Fruit fly (Drosophila melanogaster) whole organism, embryonic: Measurements from ENCODE around the gene CG9498.

ENCODE experiments used
- CG11093 ChIP-seq: fragments of 200-800 bp; sonication (Bioruptor generic); IDR thresholded peaks from 3 replicates; pipeline ENCODE4 v1.3.6; 2022; ENCODE audit warnings: missing biosample characterization, missing genetic modification characterization
- CG11398 ChIP-seq: fragments of 200-800 bp; sonication (Bioruptor generic); optimal IDR thresholded peaks from 2 replicates; lab custom pipeline; 2016; ENCODE audit warnings: missing biosample characterization, missing genetic modification characterization
- CG12155 ChIP-seq: fragments of 200-800 bp; sonication (Bioruptor generic); optimal IDR thresholded peaks from 3 replicates; lab custom pipeline; 2016; ENCODE audit warnings: missing biosample characterization, missing genetic modification characterization
- CG14014 ChIP-seq: fragments of 200-800 bp; sonication (Bioruptor generic); IDR thresholded peaks from 2 replicates; pipeline ENCODE4 v1.3.6; 2022; ENCODE audit warnings: missing biosample characterization, missing genetic modification characterization
- CG17359 ChIP-seq: fragments of 200-800 bp; sonication (Bioruptor generic); optimal IDR thresholded peaks from 3 replicates; lab custom pipeline; 2018; ENCODE audit warnings: missing biosample characterization, mild to moderate bottlenecking, missing genetic modification characterization, moderate library complexity
- CG18011 ChIP-seq: fragments of 200-800 bp; sonication (Bioruptor generic); optimal IDR thresholded peaks from 2 replicates; lab custom pipeline; 2017; ENCODE audit warnings: missing biosample characterization, missing genetic modification characterization, mild to moderate bottlenecking, moderate library complexity, missing genotype
- CG2116 ChIP-seq: fragments of 200-800 bp; sonication (Bioruptor generic); optimal IDR thresholded peaks from 3 replicates; lab custom pipeline; 2018; ENCODE audit warnings: missing biosample characterization, mild to moderate bottlenecking, missing genetic modification characterization
- CG2129 ChIP-seq: fragments of 200-800 bp; sonication (Bioruptor generic); IDR thresholded peaks from 2 replicates; pipeline ENCODE4 v1.3.6; 2022; ENCODE audit warnings: missing biosample characterization, missing genetic modification characterization; ENCODE audit not compliant: partially characterized antibody
- CG32767 ChIP-seq: fragments of 200-800 bp; sonication (Bioruptor generic); IDR thresholded peaks from 2 replicates; pipeline ENCODE4 v1.3.6; 2022; ENCODE audit warnings: missing biosample characterization, missing genetic modification characterization
- CG6175 ChIP-seq: fragments of 200-800 bp; sonication (Bioruptor generic); IDR thresholded peaks from 3 replicates; pipeline ENCODE4 v1.3.6; 2022; ENCODE audit warnings: missing biosample characterization, missing genetic modification characterization
- CG6791 ChIP-seq: fragments of 200-800 bp; sonication (Bioruptor generic); IDR thresholded peaks from 3 replicates; pipeline ENCODE4 v1.3.6; 2022; ENCODE audit warnings: missing biosample characterization, missing genetic modification characterization; ENCODE audit not compliant: partially characterized antibody
- Camta ChIP-seq: fragments of 200-800 bp; sonication (Bioruptor generic); optimal IDR thresholded peaks from 2 replicates; lab custom pipeline; 2016; ENCODE audit warnings: missing biosample characterization, missing genetic modification characterization
- D19A ChIP-seq: fragments of 200-800 bp; optimal IDR thresholded peaks from 3 replicates; lab custom pipeline; 2019; ENCODE audit warnings: missing biosample characterization, mild to moderate bottlenecking, missing genetic modification characterization, moderate library complexity
- Dek ChIP-seq: fragments of 200-800 bp; sonication (Bioruptor generic); optimal IDR thresholded peaks from 3 replicates; lab custom pipeline; 2019; ENCODE audit warnings: missing biosample characterization, mild to moderate bottlenecking, missing genetic modification characterization, moderate library complexity
- E2f2 ChIP-seq: fragments of 200-800 bp; sonication (Bioruptor generic); IDR thresholded peaks from 2 replicates; pipeline ENCODE4 v1.3.6; 2022; ENCODE audit warnings: missing biosample characterization, missing genetic modification characterization
- GATAe ChIP-seq: fragments of 200-800 bp; sonication (Bioruptor generic); conservative IDR thresholded peaks from 2 replicates; pipeline ENCODE4 v1.3.6; 2022; ENCODE audit warnings: missing biosample characterization, missing genetic modification characterization
- Gsc ChIP-seq: fragments of 200-800 bp; sonication (Bioruptor generic); IDR thresholded peaks from 2 replicates; pipeline ENCODE4 v1.3.6; 2022; ENCODE audit warnings: missing biosample characterization, missing genetic modification characterization
- Hand ChIP-seq: fragments of 200-800 bp; sonication (Bioruptor generic); optimal IDR thresholded peaks from 2 replicates; lab custom pipeline; 2017; ENCODE audit warnings: mild to moderate bottlenecking, missing biosample characterization, missing genetic modification reagents, missing genetic modification characterization
- Hmx ChIP-seq: fragments of 200-800 bp; sonication (Bioruptor generic); optimal IDR thresholded peaks from 2 replicates; lab custom pipeline; 2016; ENCODE audit warnings: missing biosample characterization, missing genetic modification characterization
- Kr ChIP-seq: fragments of 200-800 bp; sonication (Bioruptor generic); optimal IDR thresholded peaks from 2 replicates; lab custom pipeline; 2017; ENCODE audit warnings: missing biosample characterization, mild to moderate bottlenecking, missing genetic modification characterization
- Myb ChIP-seq: fragments of 200-800 bp; sonication (Bioruptor generic); optimal IDR thresholded peaks from 2 replicates; lab custom pipeline; 2016; ENCODE audit warnings: missing biosample characterization, missing genetic modification characterization
- Optix ChIP-seq: fragments of 200-800 bp; sonication (Bioruptor generic); IDR thresholded peaks from 3 replicates; pipeline ENCODE4 v1.3.6; 2022; ENCODE audit warnings: missing biosample characterization, missing genetic modification characterization
- Ravus ChIP-seq: fragments of 200-800 bp; sonication (Bioruptor generic); IDR thresholded peaks from 2 replicates; pipeline ENCODE4 v1.3.6; 2022; ENCODE audit warnings: missing biosample characterization, missing genetic modification characterization
- Side ChIP-seq: fragments of 200-800 bp; sonication (Bioruptor generic); optimal IDR thresholded peaks from 2 replicates; lab custom pipeline; 2016; ENCODE audit warnings: missing biosample characterization, missing genetic modification characterization
- Spps ChIP-seq: fragments of 200-800 bp; sonication (Bioruptor generic); optimal IDR thresholded peaks from 2 replicates; lab custom pipeline; 2018; ENCODE audit warnings: missing biosample characterization, mild to moderate bottlenecking, missing genetic modification characterization
- Stat92E ChIP-seq, 3 experiments: fragments of >200 bp in 2 of 3; fragments of 200-800 bp in 1 of 3; sonication (Bioruptor generic) in 1 of 3; optimal IDR thresholded peaks; 2 replicates each; lab custom pipeline; 2017 to 2019; ENCODE audit warnings: missing biosample characterization in 3 of 3, missing genetic modification characterization in 3 of 3, mild to moderate bottlenecking in 1 of 3, moderate library complexity in 1 of 3
- ci ChIP-seq: fragments of 200-800 bp; sonication (Bioruptor generic); IDR thresholded peaks from 3 replicates; pipeline ENCODE4 v1.3.6; 2022; ENCODE audit warnings: missing biosample characterization, missing genetic modification characterization
- crol ChIP-seq: fragments of 200-800 bp; sonication (Bioruptor generic); IDR thresholded peaks from 2 replicates; pipeline ENCODE4 v1.3.6; 2022; ENCODE audit warnings: missing biosample characterization, missing genetic modification characterization
- cwo ChIP-seq: fragments of 200-800 bp; sonication (Bioruptor generic); optimal IDR thresholded peaks from 3 replicates; lab custom pipeline; 2017; ENCODE audit warnings: missing biosample characterization, missing genetic modification characterization, mild to moderate bottlenecking, moderate library complexity, missing genetic modification reagents
- dysf ChIP-seq: fragments of 200-800 bp; sonication (Bioruptor generic); IDR thresholded peaks from 3 replicates; pipeline ENCODE4 v1.3.6; 2022; ENCODE audit warnings: missing biosample characterization, missing genetic modification characterization
- insv ChIP-seq, 2 experiments: fragments of 200-800 bp; sonication (Bioruptor generic); optimal IDR thresholded peaks; 3 replicates each; lab custom pipeline; 2016 to 2018; ENCODE audit warnings: missing biosample characterization in 2 of 2, missing genetic modification characterization in 2 of 2
- jing ChIP-seq: fragments of 200-800 bp; sonication (Bioruptor generic); optimal IDR thresholded peaks from 2 replicates; lab custom pipeline; 2018; ENCODE audit warnings: missing biosample characterization, mild to moderate bottlenecking, missing genetic modification characterization
- kah ChIP-seq: fragments of 200-800 bp; sonication (Bioruptor generic); optimal IDR thresholded peaks from 2 replicates; lab custom pipeline; 2018; ENCODE audit warnings: missing biosample characterization, mild to moderate bottlenecking, missing genetic modification characterization
- kni ChIP-seq: fragments of 200-800 bp; sonication (Bioruptor generic); optimal IDR thresholded peaks from 3 replicates; lab custom pipeline; 2017; ENCODE audit warnings: mild to moderate bottlenecking, missing biosample characterization, missing genetic modification reagents, missing genetic modification characterization
- knrl ChIP-seq: fragments of 200-800 bp; sonication (Bioruptor generic); IDR thresholded peaks from 3 replicates; pipeline ENCODE4 v1.3.6; 2022; ENCODE audit warnings: missing biosample characterization, missing genetic modification characterization; ENCODE audit not compliant: partially characterized antibody
- nau ChIP-seq: fragments of 200-800 bp; sonication (Bioruptor generic); optimal IDR thresholded peaks from 3 replicates; lab custom pipeline; 2017; ENCODE audit warnings: missing biosample characterization, mild to moderate bottlenecking, missing genetic modification characterization, missing genetic modification reagents
- prd ChIP-seq, 3 experiments: fragments of >200 bp in 2 of 3; fragments of 200-800 bp in 1 of 3; sonication (Bioruptor generic) in 1 of 3; optimal IDR thresholded peaks in 2 of 3; IDR thresholded peaks in 1 of 3; 2 replicates in 2 of 3; 3 replicates in 1 of 3; pipeline versions ENCODE4 v1.3.6 to Lab custom; 2017 to 2022; ENCODE audit warnings: missing biosample characterization in 1 of 3, missing genetic modification characterization in 1 of 3
- pros ChIP-seq: fragments of 200-800 bp; sonication (Bioruptor generic); optimal IDR thresholded peaks from 3 replicates; lab custom pipeline; 2019; ENCODE audit warnings: missing biosample characterization, mild to moderate bottlenecking, missing genetic modification characterization, moderate library complexity
- ro ChIP-seq: fragments of 200-800 bp; sonication (Bioruptor generic); IDR thresholded peaks from 2 replicates; pipeline ENCODE4 v1.3.6; 2022; ENCODE audit warnings: missing biosample characterization, missing genetic modification characterization
- sc ChIP-seq, 3 experiments: fragments of >200 bp in 2 of 3; fragments of 200-800 bp in 1 of 3; sonication (Bioruptor generic) in 1 of 3; optimal IDR thresholded peaks; 2 replicates in 2 of 3; 3 replicates in 1 of 3; lab custom pipeline; 2017; ENCODE audit warnings: mild to moderate bottlenecking in 1 of 3, missing biosample characterization in 1 of 3, missing genetic modification characterization in 1 of 3, missing genetic modification reagents in 1 of 3
- sob ChIP-seq: fragments of 200-800 bp; sonication (Bioruptor generic); IDR thresholded peaks from 2 replicates; pipeline ENCODE4 v1.3.6; 2022; ENCODE audit warnings: missing biosample characterization, missing genetic modification characterization
- stc ChIP-seq: fragments of 200-800 bp; sonication (Bioruptor generic); IDR thresholded peaks from 2 replicates; pipeline ENCODE4 v1.3.6; 2022; ENCODE audit warnings: missing biosample characterization, missing genetic modification characterization
- sug ChIP-seq: fragments of 200-800 bp; optimal IDR thresholded peaks from 2 replicates; lab custom pipeline; 2019; ENCODE audit warnings: missing biosample characterization, mild to moderate bottlenecking, missing genetic modification characterization, moderate library complexity
- tap ChIP-seq: fragments of 200-800 bp; optimal IDR thresholded peaks from 3 replicates; lab custom pipeline; 2019; ENCODE audit warnings: missing biosample characterization, mild to moderate bottlenecking, missing genetic modification characterization, moderate library complexity
- tgo ChIP-seq: fragments of 200-800 bp; sonication (Bioruptor generic); IDR thresholded peaks from 3 replicates; pipeline ENCODE4 v1.3.6; 2022; ENCODE audit warnings: missing biosample characterization, missing genetic modification characterization
- wdn ChIP-seq: fragments of 200-800 bp; sonication (Bioruptor generic); IDR thresholded peaks from 2 replicates; pipeline ENCODE4 v1.3.6; 2022; ENCODE audit warnings: missing biosample characterization, missing genetic modification characterization
- wek ChIP-seq: fragments of 200-800 bp; sonication (Bioruptor generic); optimal IDR thresholded peaks from 3 replicates; lab custom pipeline; 2018; ENCODE audit warnings: missing biosample characterization, mild to moderate bottlenecking, missing genetic modification characterization, moderate library complexity

Gene CG9498

dm6 chr2L:6350984-6351808, at the start of gene CG9498 (continued):
- TF ChIP-seq Side (GFP tag; lab: Kevin White, UChicago) (no peak), CG32767 (GFP tag; lab: Robert Waterston, UW) (peak; percentile 57; the same call in 1 of the 2 replicates), tgo (peak; percentile 70; the same call in 2 of the 3 replicates), CG11398 (GFP tag; lab: Kevin White, UChicago) (no peak), Kr (GFP tag; lab: Kevin White, UChicago) (no peak), Camta (GFP tag; lab: Kevin White, UChicago) (peak; percentile 4), sc (optimal IDR thresholded peaks at IDR 0.05; lab: Kevin White, UChicago) (no peak), sc (GFP tag; optimal IDR thresholded peaks at IDR 0.05; lab: Kevin White, UChicago) (peak; percentile 26), CG6175 (GFP tag; lab: Robert Waterston, UW) (peak; percentile 60; the same call in 2 of the 3 replicates), Spps (no peak), Stat92E (GFP tag; optimal IDR thresholded peaks at IDR 0.05; lab: Kevin White, UChicago) (no peak), CG2116 (peak; percentile 32), nau (GFP tag; lab: Kevin White, UChicago) (peak; percentile 50), CG11093 (peak; percentile 40; the same call in 1 of the 3 replicates), tap (peak; percentile 78), prd (optimal IDR thresholded peaks at IDR 0.05; lab: Kevin White, UChicago) (no peak), prd (GFP tag; IDR thresholded peaks at IDR 0.05; lab: Robert Waterston, UW) (peak; percentile 75; the same call in 2 of the 3 replicates), kah (GFP tag; lab: Kevin White, UChicago) (peak; percentile 57), jing (GFP tag; lab: Kevin White, UChicago) (no peak), insv (GFP tag; optimal IDR thresholded peaks at IDR 0.05; lab: Kevin White, UChicago) (no peak), sug (no peak), ro (GFP tag; lab: Robert Waterston, UW) (no peak), ci (GFP tag; lab: Robert Waterston, UW) (peak; percentile 15; the same call in 1 of the 3 replicates), Ravus (GFP tag; lab: Robert Waterston, UW) (peak; percentile 35), crol (GFP tag; lab: Robert Waterston, UW) (no peak), pros (GFP tag; lab: Kevin White, UChicago) (no peak), dysf (GFP tag; lab: Robert Waterston, UW) (peak; percentile 83), knrl (no peak), wdn (peak; percentile 78), Myb (no peak), Hmx (GFP tag; lab: Kevin White, UChicago) (peak; percentile 21), wek (GFP tag; lab: Kevin White, UChicago) (no peak), GATAe (GFP tag; lab: Robert Waterston, UW) (peak; percentile 34; the same call in 1 of the 2 replicates), CG17359 (tag; lab: Kevin White, UChicago) (peak; percentile 86), Gsc (GFP tag; lab: Robert Waterston, UW) (no peak), sob (GFP tag; lab: Robert Waterston, UW) (peak; percentile 57), Hand (GFP tag; lab: Kevin White, UChicago) (peak; percentile 92), stc (GFP tag; lab: Robert Waterston, UW) (peak; percentile 84), CG6791 (GFP tag; lab: Robert Waterston, UW) (no peak), CG12155 (GFP tag; lab: Kevin White, UChicago) (peak; percentile 66), cwo (GFP tag; lab: Kevin White, UChicago) (peak; percentile 75), E2f2 (GFP tag; lab: Robert Waterston, UW) (peak; percentile 49; the same call in 1 of the 2 replicates), CG2129 (GFP tag; lab: Robert Waterston, UW) (no peak), Dek (tag; lab: Kevin White, UChicago) (peak; percentile 94), CG18011 (peak; percentile 54), D19A (tag; lab: Kevin White, UChicago) (peak; percentile 70), CG14014 (GFP tag; lab: Robert Waterston, UW) (peak; percentile 87), Optix (GFP tag; lab: Robert Waterston, UW) (no peak), kni (peak; percentile 9)
